Fruit fly (Drosophila melanogaster): ENCODE measurements around the gene CG32281.

Gene CG32281

DNA sequence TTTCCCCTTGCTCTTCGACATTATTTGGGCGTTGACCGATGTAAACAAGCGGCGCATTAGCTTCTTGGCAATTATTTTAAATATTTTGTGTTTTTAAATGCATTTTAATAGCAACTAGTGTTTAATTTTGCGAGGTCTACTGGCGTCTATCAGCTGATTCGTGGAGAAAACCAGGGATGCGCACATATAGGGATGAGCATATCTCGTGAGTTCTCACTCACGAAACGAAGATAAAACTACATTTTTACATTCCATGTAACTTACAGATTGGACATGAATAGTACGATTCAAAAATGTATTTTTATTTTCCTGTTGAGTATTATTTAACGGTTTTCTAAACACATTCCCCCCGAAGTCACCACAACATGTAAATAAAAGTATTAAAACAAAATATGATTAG lies 28.3 kb downstream of the CG32281 start, which contains the start of gene CG14966:
Gene CG14966, minus strand, starts transcription at position 168 of the 400 bp plus-strand sequence.
- TF ChIP-seq Crg-1 (GFP tag; optimal IDR thresholded peaks at IDR 0.05) (no peak), CG12768 (GFP tag; optimal IDR thresholded peaks at IDR 0.05) (no peak), Clk (GFP tag; optimal IDR thresholded peaks at IDR 0.05) (no peak), tj (GFP tag; optimal IDR thresholded peaks at IDR 0.05) (peak; percentile 32), pad (GFP tag; optimal IDR thresholded peaks at IDR 0.05) (no peak), CG11617 (GFP tag; optimal IDR thresholded peaks at IDR 0.05) (peak; percentile 40), kay (GFP tag; ENCODE audit: borderline replicate concordance) (no peak), bab1 (GFP tag; optimal IDR thresholded peaks at IDR 0.05) (peak; percentile 80), CG14711 (tag; optimal IDR thresholded peaks at IDR 0.05) (no peak), CG33017 (tag; optimal IDR thresholded peaks at IDR 0.05) (peak; percentile 6), CG7045 (GFP tag; optimal IDR thresholded peaks at IDR 0.05) (peak; percentile 5), CG5204 (GFP tag; optimal IDR thresholded peaks at IDR 0.05) (no peak), cic (GFP tag; optimal IDR thresholded peaks at IDR 0.05) (peak; percentile 2), toe (GFP tag; optimal IDR thresholded peaks at IDR 0.05) (peak; percentile 23), CG7101 (tag; optimal IDR thresholded peaks at IDR 0.05) (peak; percentile 50), CG1620 (GFP tag; optimal IDR thresholded peaks at IDR 0.05) (peak; percentile 32), ovo (GFP tag; optimal IDR thresholded peaks at IDR 0.05) (peak; percentile 54), Hr96 (GFP tag; optimal IDR thresholded peaks at IDR 0.05) (no peak), Mnt (GFP tag; optimal IDR thresholded peaks at IDR 0.05) (peak; percentile 57), cnc (optimal IDR thresholded peaks at IDR 0.05) (no peak)

dm6 chr3L:3198447-3199402 lies 29.6 kb downstream of the CG32281 start, which contains the start of the genes CG32276 and gry:
Gene CG32276, minus strand, starts transcription at chr3L:3199047.
Gene gry, plus strand, starts transcription at chr3L:3199090.
- TF ChIP-seq Mnt (GFP tag; optimal IDR thresholded peaks at IDR 0.05) (peak; percentile 90), CG11617 (GFP tag; optimal IDR thresholded peaks at IDR 0.05) (peak; percentile 87), CG5204 (GFP tag; optimal IDR thresholded peaks at IDR 0.05) (peak; percentile 82), Crg-1 (GFP tag; optimal IDR thresholded peaks at IDR 0.05) (peak; percentile 74), tj (GFP tag; optimal IDR thresholded peaks at IDR 0.05) (peak; percentile 65), ovo (GFP tag; optimal IDR thresholded peaks at IDR 0.05) (peak; percentile 91), CG33017 (tag; optimal IDR thresholded peaks at IDR 0.05) (peak; percentile 62), cnc (optimal IDR thresholded peaks at IDR 0.05) (no peak), cic (GFP tag; optimal IDR thresholded peaks at IDR 0.05) (peak; percentile 58), bab1 (GFP tag; optimal IDR thresholded peaks at IDR 0.05) (peak; percentile 91), CG7101 (tag; optimal IDR thresholded peaks at IDR 0.05) (peak; percentile 88), CG14711 (tag; optimal IDR thresholded peaks at IDR 0.05) (peak; percentile 81), Clk (GFP tag; optimal IDR thresholded peaks at IDR 0.05) (peak; percentile 49), kay (GFP tag; ENCODE audit: borderline replicate concordance) (no peak), pad (GFP tag; optimal IDR thresholded peaks at IDR 0.05) (peak; percentile 71), CG7045 (GFP tag; optimal IDR thresholded peaks at IDR 0.05) (peak; percentile 82), CG1620 (GFP tag; optimal IDR thresholded peaks at IDR 0.05) (peak; percentile 82), toe (GFP tag; optimal IDR thresholded peaks at IDR 0.05) (peak; percentile 93), CG12768 (GFP tag; optimal IDR thresholded peaks at IDR 0.05) (peak; percentile 78), Hr96 (GFP tag; optimal IDR thresholded peaks at IDR 0.05) (peak; percentile 87)

DNA sequence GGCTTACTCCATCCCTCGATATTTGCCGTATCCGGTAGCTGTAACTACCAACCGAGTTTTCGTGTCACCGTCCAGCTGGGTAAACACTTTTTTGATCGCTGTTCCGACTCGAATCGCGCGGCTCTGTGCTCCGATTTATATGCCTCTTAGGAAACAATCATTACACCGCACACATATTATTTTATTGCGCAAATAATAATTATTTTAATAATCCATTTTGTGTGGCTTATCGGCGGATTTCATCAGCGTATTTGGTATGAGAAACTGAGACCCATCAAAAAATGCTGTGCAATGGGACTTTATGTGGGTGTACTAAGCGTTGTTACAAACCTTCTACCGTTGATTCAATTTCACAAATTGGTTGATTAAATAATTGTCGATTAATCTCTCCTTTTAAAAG lies 33.9 kb downstream of the CG32281 start, which contains the start of gene CG32271:
Gene CG32271, minus strand, starts transcription at position 101 of the 400 bp plus-strand sequence.
- TF ChIP-seq Mnt (GFP tag; optimal IDR thresholded peaks at IDR 0.05) (no peak), CG33017 (tag; optimal IDR thresholded peaks at IDR 0.05) (no peak), CG11617 (GFP tag; optimal IDR thresholded peaks at IDR 0.05) (no peak), Crg-1 (GFP tag; optimal IDR thresholded peaks at IDR 0.05) (no peak), CG1620 (GFP tag; optimal IDR thresholded peaks at IDR 0.05) (no peak), CG12768 (GFP tag; optimal IDR thresholded peaks at IDR 0.05) (no peak), Hr96 (GFP tag; optimal IDR thresholded peaks at IDR 0.05) (no peak), CG7101 (tag; optimal IDR thresholded peaks at IDR 0.05) (no peak), cnc (optimal IDR thresholded peaks at IDR 0.05) (no peak), tj (GFP tag; optimal IDR thresholded peaks at IDR 0.05) (no peak), kay (GFP tag; ENCODE audit: borderline replicate concordance) (no peak), CG14711 (tag; optimal IDR thresholded peaks at IDR 0.05) (no peak), Clk (GFP tag; optimal IDR thresholded peaks at IDR 0.05) (no peak), ovo (GFP tag; optimal IDR thresholded peaks at IDR 0.05) (no peak), bab1 (GFP tag; optimal IDR thresholded peaks at IDR 0.05) (no peak), cic (GFP tag; optimal IDR thresholded peaks at IDR 0.05) (no peak), CG7045 (GFP tag; optimal IDR thresholded peaks at IDR 0.05) (no peak), toe (GFP tag; optimal IDR thresholded peaks at IDR 0.05) (no peak), CG5204 (GFP tag; optimal IDR thresholded peaks at IDR 0.05) (no peak)

DNA sequence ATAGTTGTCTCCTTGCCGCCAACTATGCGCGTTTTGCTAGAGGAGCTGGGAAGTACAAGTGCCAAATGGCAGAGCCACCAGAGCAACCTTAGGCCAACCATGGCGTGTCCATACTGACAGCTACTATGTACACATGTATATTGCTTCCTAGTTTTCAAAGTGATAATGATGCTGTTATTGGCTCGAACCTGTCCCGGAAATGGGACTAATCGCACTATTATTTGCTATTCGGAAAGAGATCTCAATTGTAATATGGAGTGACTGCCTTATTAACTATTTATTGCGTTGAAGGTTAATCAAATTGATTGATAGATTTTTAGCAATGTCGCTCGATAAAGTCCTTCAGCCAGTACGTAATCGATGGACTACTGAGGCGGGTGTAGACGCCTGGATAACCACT lies 35.2 kb downstream of the CG32281 start, which contains the start of gene CG33159:
Gene CG33159, minus strand, starts transcription at position 101 of the 400 bp plus-strand sequence.
- TF ChIP-seq CG7045 (GFP tag; optimal IDR thresholded peaks at IDR 0.05) (no peak), CG1620 (GFP tag; optimal IDR thresholded peaks at IDR 0.05) (no peak), CG11617 (GFP tag; optimal IDR thresholded peaks at IDR 0.05) (no peak), Hr96 (GFP tag; optimal IDR thresholded peaks at IDR 0.05) (no peak), bab1 (GFP tag; optimal IDR thresholded peaks at IDR 0.05) (no peak), tj (GFP tag; optimal IDR thresholded peaks at IDR 0.05) (no peak), toe (GFP tag; optimal IDR thresholded peaks at IDR 0.05) (no peak), CG14711 (tag; optimal IDR thresholded peaks at IDR 0.05) (no peak), CG5204 (GFP tag; optimal IDR thresholded peaks at IDR 0.05) (no peak), CG33017 (tag; optimal IDR thresholded peaks at IDR 0.05) (no peak), CG12768 (GFP tag; optimal IDR thresholded peaks at IDR 0.05) (no peak), Clk (GFP tag; optimal IDR thresholded peaks at IDR 0.05) (no peak), pad (GFP tag; optimal IDR thresholded peaks at IDR 0.05) (no peak)

- no peak for TF ChIP-seq CG11617 (GFP tag; optimal IDR thresholded peaks at IDR 0.05)
- no peak for TF ChIP-seq Hr96 (GFP tag; optimal IDR thresholded peaks at IDR 0.05)
- TF ChIP-seq tj (GFP tag; optimal IDR thresholded peaks at IDR 0.05): no peak
- TF ChIP-seq pad (GFP tag; optimal IDR thresholded peaks at IDR 0.05): no peak
- no peak for TF ChIP-seq CG1620 (GFP tag; optimal IDR thresholded peaks at IDR 0.05)
- TF ChIP-seq CG33017 (tag; optimal IDR thresholded peaks at IDR 0.05): no peak
These were observed 36.2 kb downstream of the CG32281 start, which contains the start of gene CG32277 for dm6 chr3L:3205349-3205748. Gene CG32277, minus strand, starts transcription at chr3L:3205449.

All from whole organism, adult.